Fruit fly (Drosophila melanogaster) whole organism, embryonic: ENCODE results near the gene CG5355.
A peak's percentile ranks its signal among the peaks of the same experiment; 100 is the strongest.

Experiments
- Bteb2 ChIP-seq: fragments of 200-800 bp; sonication (Bioruptor generic); optimal IDR thresholded peaks from 2 replicates; lab custom pipeline; 2016; ENCODE audit warnings: missing biosample characterization, missing genetic modification characterization
- CG10462 ChIP-seq: fragments of 200-800 bp; sonication (Bioruptor generic); optimal IDR thresholded peaks from 2 replicates; lab custom pipeline; 2016; ENCODE audit warnings: missing biosample characterization, missing genetic modification characterization
- CG11560 ChIP-seq: fragments of 200-800 bp; sonication (Bioruptor generic); IDR thresholded peaks from 3 replicates; pipeline ENCODE4 v1.3.6; 2022; ENCODE audit warnings: missing biosample characterization, missing genetic modification characterization
- CG11723 ChIP-seq: fragments of 200-800 bp; sonication (Bioruptor generic); optimal IDR thresholded peaks from 2 replicates; lab custom pipeline; 2017; ENCODE audit warnings: missing biosample characterization, mild to moderate bottlenecking, missing genetic modification characterization
- CG12659 ChIP-seq: fragments of 200-800 bp; sonication (Bioruptor generic); optimal IDR thresholded peaks from 3 replicates; lab custom pipeline; 2017; ENCODE audit warnings: mild to moderate bottlenecking, missing biosample characterization, missing genetic modification reagents, missing genetic modification characterization
- CG12769 ChIP-seq: fragments of 200-800 bp; sonication (Bioruptor generic); optimal IDR thresholded peaks from 2 replicates; lab custom pipeline; 2019; ENCODE audit warnings: missing biosample characterization, mild to moderate bottlenecking, missing genetic modification characterization, moderate library complexity
- CG13123 ChIP-seq: fragments of 200-800 bp; sonication (Bioruptor generic); optimal IDR thresholded peaks from 2 replicates; lab custom pipeline; 2016; ENCODE audit warnings: missing biosample characterization, missing genetic modification characterization
- CG14014 ChIP-seq: fragments of 200-800 bp; sonication (Bioruptor generic); IDR thresholded peaks from 2 replicates; pipeline ENCODE4 v1.3.6; 2022; ENCODE audit warnings: missing biosample characterization, missing genetic modification characterization
- CG14441 ChIP-seq: fragments of 200-800 bp; sonication (Bioruptor generic); IDR thresholded peaks from 2 replicates; pipeline ENCODE4 v1.3.6; 2022; ENCODE audit warnings: missing biosample characterization, missing genetic modification characterization
- CG15073 ChIP-seq: fragments of 200-800 bp; sonication (Bioruptor generic); optimal IDR thresholded peaks from 2 replicates; lab custom pipeline; 2016; ENCODE audit warnings: missing biosample characterization, missing genetic modification characterization
- CG1603 ChIP-seq: fragments of 200-800 bp; sonication (Bioruptor generic); optimal IDR thresholded peaks from 2 replicates; lab custom pipeline; 2019; ENCODE audit warnings: missing biosample characterization, mild to moderate bottlenecking, missing genetic modification characterization, moderate library complexity
- CG18262 ChIP-seq: fragments of 200-800 bp; optimal IDR thresholded peaks from 3 replicates; lab custom pipeline; 2019; ENCODE audit warnings: missing biosample characterization, mild to moderate bottlenecking, missing genetic modification characterization, moderate library complexity
- CG30403 ChIP-seq: fragments of 200-800 bp; sonication (Bioruptor generic); optimal IDR thresholded peaks from 3 replicates; lab custom pipeline; 2016; ENCODE audit warnings: missing biosample characterization, missing genetic modification characterization
- CG3407 ChIP-seq: fragments of 200-800 bp; sonication (Bioruptor generic); optimal IDR thresholded peaks from 2 replicates; lab custom pipeline; 2018; ENCODE audit warnings: missing biosample characterization, mild to moderate bottlenecking, missing genetic modification characterization
- CG4360 ChIP-seq: fragments of 200-800 bp; sonication (Bioruptor generic); IDR thresholded peaks from 2 replicates; pipeline ENCODE4 v1.3.6; 2022; ENCODE audit warnings: missing biosample characterization, missing genetic modification characterization
- CG4404 ChIP-seq: fragments of 200-800 bp; sonication (Bioruptor generic); IDR thresholded peaks from 2 replicates; pipeline ENCODE4 v1.3.6; 2022; ENCODE audit warnings: missing biosample characterization, missing genetic modification characterization
- CG4730 ChIP-seq: fragments of 200-800 bp; sonication (Bioruptor generic); IDR thresholded peaks from 2 replicates; pipeline ENCODE4 v1.3.6; 2022; ENCODE audit warnings: missing biosample characterization, missing genetic modification characterization
- CG8478 ChIP-seq: fragments of >200 bp; optimal IDR thresholded peaks from 2 replicates; lab custom pipeline; 2018
- CG9437 ChIP-seq: fragments of 200-800 bp; sonication (Bioruptor generic); optimal IDR thresholded peaks from 2 replicates; lab custom pipeline; 2018; ENCODE audit warnings: missing biosample characterization, mild to moderate bottlenecking, missing genetic modification characterization
- Camta ChIP-seq: fragments of 200-800 bp; sonication (Bioruptor generic); optimal IDR thresholded peaks from 2 replicates; lab custom pipeline; 2016; ENCODE audit warnings: missing biosample characterization, missing genetic modification characterization
- CoRest ChIP-seq: fragments of 200-800 bp; sonication (Bioruptor generic); optimal IDR thresholded peaks from 3 replicates; lab custom pipeline; 2018; ENCODE audit warnings: missing biosample characterization, mild to moderate bottlenecking, missing genetic modification characterization, moderate library complexity
- Deaf1 ChIP-seq: fragments of 200-800 bp; optimal IDR thresholded peaks from 3 replicates; lab custom pipeline; 2019; ENCODE audit warnings: missing biosample characterization, mild to moderate bottlenecking, missing genetic modification characterization, moderate library complexity
- Dp ChIP-seq: fragments of 200-800 bp; sonication (Bioruptor generic); optimal IDR thresholded peaks from 2 replicates; lab custom pipeline; 2018; ENCODE audit warnings: missing biosample characterization, mild to moderate bottlenecking, missing genetic modification characterization, moderate library complexity
- Hr51 ChIP-seq, 2 experiments: fragments of 200-800 bp; sonication (Bioruptor generic); optimal IDR thresholded peaks; 2 replicates in 1 of 2; 3 replicates in 1 of 2; lab custom pipeline; 2016 to 2018; ENCODE audit warnings: missing biosample characterization in 2 of 2, missing genetic modification characterization in 2 of 2, mild to moderate bottlenecking in 1 of 2, moderate library complexity in 1 of 2
- Lhr ChIP-seq: fragments of 200-800 bp; sonication (Bioruptor generic); optimal IDR thresholded peaks from 3 replicates; lab custom pipeline; 2017; ENCODE audit warnings: mild to moderate bottlenecking, missing biosample characterization, missing genetic modification reagents, missing genetic modification characterization
- Mrtf ChIP-seq: fragments of 200-800 bp; sonication (Bioruptor generic); IDR thresholded peaks from 3 replicates; pipeline ENCODE4 v1.3.6; 2022; ENCODE audit warnings: missing biosample characterization, missing genetic modification characterization
- Neu2 ChIP-seq: fragments of 200-800 bp; sonication (Bioruptor generic); optimal IDR thresholded peaks from 3 replicates; lab custom pipeline; 2016; ENCODE audit warnings: missing biosample characterization, missing genetic modification characterization, borderline replicate concordance
- Six4 ChIP-seq: fragments of 200-800 bp; sonication (Bioruptor generic); optimal IDR thresholded peaks from 2 replicates; lab custom pipeline; 2016; ENCODE audit warnings: missing biosample characterization, missing genetic modification characterization
- Sry-δ ChIP-seq: fragments of 200-800 bp; sonication (Bioruptor generic); optimal IDR thresholded peaks from 2 replicates; lab custom pipeline; 2016; ENCODE audit warnings: missing biosample characterization, missing genetic modification characterization
- Ssrp ChIP-seq: fragments of 200-800 bp; sonication (Bioruptor generic); optimal IDR thresholded peaks from 2 replicates; lab custom pipeline; 2018; ENCODE audit warnings: missing biosample characterization, mild to moderate bottlenecking, missing genetic modification characterization, moderate library complexity
- Stat92E ChIP-seq, 3 experiments: fragments of >200 bp in 2 of 3; fragments of 200-800 bp in 1 of 3; sonication (Bioruptor generic) in 1 of 3; optimal IDR thresholded peaks; 2 replicates each; lab custom pipeline; 2017 to 2019; ENCODE audit warnings: missing biosample characterization in 3 of 3, missing genetic modification characterization in 3 of 3, mild to moderate bottlenecking in 1 of 3, moderate library complexity in 1 of 3
- amos ChIP-seq: fragments of 200-800 bp; sonication (Bioruptor generic); IDR thresholded peaks from 2 replicates; pipeline ENCODE4 v1.3.6; 2022; ENCODE audit warnings: missing biosample characterization, missing genetic modification characterization; ENCODE audit not compliant: partially characterized antibody
- ap ChIP-seq: fragments of 200-800 bp; sonication (Bioruptor generic); IDR thresholded peaks from 2 replicates; pipeline ENCODE4 v1.3.6; 2022; ENCODE audit warnings: missing biosample characterization, missing genetic modification characterization
- ci ChIP-seq: fragments of 200-800 bp; sonication (Bioruptor generic); IDR thresholded peaks from 3 replicates; pipeline ENCODE4 v1.3.6; 2022; ENCODE audit warnings: missing biosample characterization, missing genetic modification characterization
- corto ChIP-seq: fragments of 200-800 bp; sonication (Bioruptor generic); optimal IDR thresholded peaks from 2 replicates; lab custom pipeline; 2016; ENCODE audit warnings: missing biosample characterization, mild to moderate bottlenecking, missing genetic modification characterization, moderate library complexity
- dmrt99B ChIP-seq: fragments of 200-800 bp; sonication (Bioruptor generic); optimal IDR thresholded peaks from 2 replicates; lab custom pipeline; 2018; ENCODE audit warnings: missing biosample characterization, mild to moderate bottlenecking, missing genetic modification characterization, moderate library complexity
- dysf ChIP-seq: fragments of 200-800 bp; sonication (Bioruptor generic); IDR thresholded peaks from 3 replicates; pipeline ENCODE4 v1.3.6; 2022; ENCODE audit warnings: missing biosample characterization, missing genetic modification characterization
- emc ChIP-seq: fragments of 200-800 bp; sonication (Bioruptor generic); optimal IDR thresholded peaks from 2 replicates; lab custom pipeline; 2016; ENCODE audit warnings: missing biosample characterization, missing genetic modification characterization
- gro ChIP-seq: fragments of 200-800 bp; sonication (Bioruptor generic); optimal IDR thresholded peaks from 2 replicates; lab custom pipeline; 2016; ENCODE audit warnings: missing biosample characterization, missing genetic modification characterization
- gt ChIP-seq: fragments of 200-800 bp; sonication (Bioruptor generic); IDR thresholded peaks from 2 replicates; pipeline ENCODE4 v1.3.6; 2022; ENCODE audit warnings: missing biosample characterization, missing genetic modification characterization
- jigr1 ChIP-seq: fragments of 200-800 bp; sonication (Bioruptor generic); IDR thresholded peaks from 3 replicates; pipeline ENCODE4 v1.3.6; 2022; ENCODE audit warnings: missing biosample characterization, missing genetic modification characterization
- jumu ChIP-seq: fragments of 200-800 bp; sonication (Bioruptor generic); optimal IDR thresholded peaks from 3 replicates; lab custom pipeline; 2016; ENCODE audit warnings: missing biosample characterization, missing genetic modification characterization
- ken ChIP-seq: fragments of 200-800 bp; sonication (Bioruptor generic); IDR thresholded peaks from 3 replicates; pipeline ENCODE4 v1.3.6; 2022; ENCODE audit warnings: missing biosample characterization, missing genetic modification characterization
- knrl ChIP-seq: fragments of 200-800 bp; sonication (Bioruptor generic); IDR thresholded peaks from 3 replicates; pipeline ENCODE4 v1.3.6; 2022; ENCODE audit warnings: missing biosample characterization, missing genetic modification characterization; ENCODE audit not compliant: partially characterized antibody
- mld ChIP-seq: fragments of 200-800 bp; sonication (Bioruptor generic); IDR thresholded peaks from 3 replicates; pipeline ENCODE4 v1.3.6; 2022; ENCODE audit warnings: missing biosample characterization, missing genetic modification characterization; ENCODE audit not compliant: partially characterized antibody
- nom ChIP-seq: fragments of 200-800 bp; sonication (Bioruptor generic); optimal IDR thresholded peaks from 2 replicates; lab custom pipeline; 2017; ENCODE audit warnings: missing biosample characterization, missing genetic modification characterization, mild to moderate bottlenecking, moderate library complexity, missing genetic modification reagents
- p53 ChIP-seq: fragments of 200-800 bp; sonication (Bioruptor generic); optimal IDR thresholded peaks from 2 replicates; lab custom pipeline; 2016; ENCODE audit warnings: missing biosample characterization, missing genetic modification characterization
- slbo ChIP-seq: fragments of 200-800 bp; sonication (Bioruptor generic); IDR thresholded peaks from 2 replicates; pipeline ENCODE4 v1.3.6; 2022; ENCODE audit warnings: missing biosample characterization, missing genetic modification characterization
- slp2 ChIP-seq: fragments of 200-800 bp; sonication (Bioruptor generic); optimal IDR thresholded peaks from 2 replicates; lab custom pipeline; 2016; ENCODE audit warnings: missing biosample characterization, missing genetic modification characterization
- sqz ChIP-seq: fragments of 200-800 bp; sonication (Bioruptor generic); optimal IDR thresholded peaks from 3 replicates; lab custom pipeline; 2018; ENCODE audit warnings: missing biosample characterization, mild to moderate bottlenecking, missing genetic modification characterization
- sug ChIP-seq: fragments of 200-800 bp; optimal IDR thresholded peaks from 2 replicates; lab custom pipeline; 2019; ENCODE audit warnings: missing biosample characterization, mild to moderate bottlenecking, missing genetic modification characterization, moderate library complexity

The CG5355 gene

dm6 chr2L:10372297-10372696, 41.0 kb downstream of the CG5355 start (continued):
- TF ChIP-seq CG3407 (GFP tag; lab: Kevin White, UChicago), result no peak
- no peak for TF ChIP-seq CG14441
- no peak for TF ChIP-seq slbo (GFP tag; lab: Robert Waterston, UW)
- TF ChIP-seq CG11560 (tag; lab: Robert Waterston, UW), result 0 out of 3 replicates have a peak, but pooled peaks have one; percentile 35
- no peak for TF ChIP-seq nom (GFP tag; lab: Kevin White, UChicago)
- no peak for TF ChIP-seq gt (GFP tag; lab: Robert Waterston, UW)
- no peak for TF ChIP-seq CG4360 (GFP tag; lab: Robert Waterston, UW)
- TF ChIP-seq Six4, result no peak
- 0 out of 3 replicates have a peak, but pooled peaks have one; percentile 33 for TF ChIP-seq ci (GFP tag; lab: Robert Waterston, UW)
- TF ChIP-seq CG12659 (GFP tag; lab: Kevin White, UChicago), result no peak
- TF ChIP-seq ken (GFP tag; lab: Robert Waterston, UW), result no peak
- 0 out of 3 replicates have a peak, but pooled peaks have one; percentile 28 for TF ChIP-seq dysf (GFP tag; lab: Robert Waterston, UW)
- no peak for TF ChIP-seq jigr1
- peak; percentile 67 for TF ChIP-seq CG1603 (tag; lab: Kevin White, UChicago)
- no peak for TF ChIP-seq CG15073
- TF ChIP-seq p53 (GFP tag; lab: Kevin White, UChicago), result no peak
- TF ChIP-seq emc (GFP tag; lab: Kevin White, UChicago), result no peak
- TF ChIP-seq amos (GFP tag; lab: Robert Waterston, UW), result no peak
- TF ChIP-seq, all 482 proteins: peak for 12

dm6 chr2L:10366525-10366924, 46.7 kb downstream of the CG5355 start, which contains the start of gene CG5056:
TSS of gene CG5056 (plus strand) at chr2L:10366692.
- TF ChIP-seq CG8478 (lab: Kevin White, UChicago), result no peak
- TF ChIP-seq Sry-δ, result peak; percentile 26
- TF ChIP-seq knrl (GFP tag; lab: Robert Waterston, UW), result peak; percentile 39; the same call in 1 of the 3 replicates
- TF ChIP-seq gro, result peak; percentile 1
- TF ChIP-seq sug (tag; lab: Kevin White, UChicago), result peak; percentile 37
- TF ChIP-seq sqz (GFP tag; lab: Kevin White, UChicago), result no peak
- no peak for TF ChIP-seq ap (GFP tag; lab: Robert Waterston, UW)
- TF ChIP-seq Hr51 (GFP tag; optimal IDR thresholded peaks at IDR 0.05; lab: Kevin White, UChicago), result no peak
- no peak for TF ChIP-seq CG13123
- TF ChIP-seq Lhr (GFP tag; lab: Kevin White, UChicago), result peak; percentile 54
- TF ChIP-seq CG18262 (tag; lab: Kevin White, UChicago), result peak; percentile 7
- TF ChIP-seq Mrtf (GFP tag; lab: Robert Waterston, UW), result no peak
- TF ChIP-seq Dp, result peak; percentile 36
- no peak for TF ChIP-seq Neu2
- peak; percentile 87 for TF ChIP-seq CG11723
- TF ChIP-seq CG4404 (GFP tag; lab: Robert Waterston, UW), result no peak
- TF ChIP-seq corto (GFP tag; lab: Kevin White, UChicago), result no peak
- no peak for TF ChIP-seq Bteb2 (GFP tag; lab: Kevin White, UChicago)
- TF ChIP-seq CoRest (tag; lab: Kevin White, UChicago), result no peak
- no peak for TF ChIP-seq CG14014 (GFP tag; lab: Robert Waterston, UW)
- no peak for TF ChIP-seq Camta
- TF ChIP-seq mld (GFP tag; lab: Robert Waterston, UW), result no peak
- no peak for TF ChIP-seq dmrt99B (tag; lab: Kevin White, UChicago)
- TF ChIP-seq jumu, result no peak
- no peak for TF ChIP-seq Deaf1 (tag; lab: Kevin White, UChicago)
- no peak for TF ChIP-seq CG30403 (GFP tag; lab: Kevin White, UChicago)
- no peak for TF ChIP-seq Ssrp
- no peak for TF ChIP-seq CG4730 (GFP tag; lab: Robert Waterston, UW)
- TF ChIP-seq CG12769 (tag; lab: Kevin White, UChicago), result no peak
- TF ChIP-seq Stat92E (GFP tag; optimal IDR thresholded peaks at IDR 0.05; lab: Kevin White, UChicago), result peak in 1 of 3 experiments; percentile 77
- TF ChIP-seq slp2, result no peak
- no peak for TF ChIP-seq CG9437
- TF ChIP-seq CG10462 (GFP tag; lab: Kevin White, UChicago), result no peak
